Worm (Caenorhabditis elegans): Measurements from ENCODE around the gene nhr-229.

DNA sequence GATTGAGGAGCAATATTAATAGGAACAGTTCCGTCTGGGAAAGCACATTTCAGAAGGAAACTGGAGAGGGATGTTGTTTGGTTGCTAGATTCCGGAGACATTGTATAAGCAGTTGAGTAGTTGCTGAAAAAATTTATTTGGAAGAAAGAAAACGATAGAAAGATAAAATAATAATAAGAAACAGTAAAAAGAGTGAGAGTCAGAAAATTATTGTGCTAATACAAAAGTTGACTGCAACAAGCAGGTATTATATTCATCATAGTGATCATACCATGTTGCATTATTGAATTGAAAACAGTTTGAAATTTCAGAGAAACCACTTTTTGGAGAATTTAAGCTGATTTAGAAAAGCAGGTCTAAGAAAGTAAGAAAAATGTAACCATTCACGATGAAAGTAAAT, 9.2 kb upstream of the nhr-229 start, which contains the start of gene Y116A8C.19:
- TF ChIP-seq dao-5 (tag; optimal IDR thresholded peaks at IDR 0.05) = no peak
- TF ChIP-seq him-1 (tag; optimal IDR thresholded peaks at IDR 0.05) = no peak
